Fruit fly (Drosophila melanogaster): ENCODE measurements around the gene Atu.

DNA sequence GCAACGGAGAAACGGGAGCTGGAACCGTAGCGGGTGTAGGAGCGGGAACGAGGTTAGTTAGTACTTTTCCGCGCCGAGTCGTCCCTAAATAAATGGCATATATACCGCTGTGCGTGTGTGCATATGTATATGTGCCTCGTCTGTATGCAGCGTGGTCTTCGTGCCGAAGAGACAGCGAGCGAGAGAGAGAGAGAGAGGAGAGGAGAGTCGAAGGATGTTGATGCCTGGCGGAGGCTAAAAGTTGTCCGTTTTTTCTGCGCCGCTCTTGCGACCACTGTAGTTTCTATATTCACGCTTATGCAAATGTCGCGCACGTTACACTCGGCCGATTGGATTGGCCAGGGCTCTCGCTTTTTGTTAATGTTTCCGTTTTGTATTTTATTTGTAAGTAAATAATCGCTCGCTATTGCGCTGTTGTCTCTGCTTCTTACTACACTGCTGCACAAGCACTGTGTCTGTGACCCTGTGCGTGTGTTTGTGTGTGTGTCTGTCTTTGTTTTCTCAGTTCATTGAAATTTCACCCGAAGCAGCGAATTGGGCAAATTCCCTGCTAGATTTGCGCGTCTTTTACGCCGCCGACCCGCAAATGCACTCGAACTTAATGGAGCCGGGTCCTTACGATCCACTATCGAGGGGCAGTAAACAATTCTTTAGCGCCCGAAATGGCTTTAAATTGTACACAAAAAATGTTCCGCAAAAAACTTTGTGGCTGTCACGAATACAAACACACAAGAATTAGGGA lies 615 bp upstream of the Atu start, which contains the start of gene Rga:
- TF ChIP-seq CTCF (optimal IDR thresholded peaks at IDR 0.05) (no peak), CG8478 (optimal IDR thresholded peaks at IDR 0.05) (no peak)

All from S2 (cell line).